Worm (Caenorhabditis elegans) whole organism, early embryonic: Measurements from ENCODE around the gene fbxa-181.

Source experiments
- B0310.2 ChIP-seq: sonication (generic microtip); optimal IDR thresholded peaks from 2 replicates; lab custom pipeline; 2016; ENCODE audit warnings: mild to moderate bottlenecking, missing genetic modification characterization, missing compliant biosample characterization
- F13C5.2 ChIP-seq: sonication (generic microtip); optimal IDR thresholded peaks from 2 replicates; lab custom pipeline; 2017; ENCODE audit warnings: mild to moderate bottlenecking, missing genetic modification characterization, inconsistent platforms, missing compliant biosample characterization
- ama-1 ChIP-seq: fragments of 150-350 bp; optimal IDR thresholded peaks from 2 replicates; lab custom pipeline; 2014
- ceh-36 ChIP-seq: sonication (generic microtip); optimal IDR thresholded peaks from 2 replicates; lab custom pipeline; 2016; ENCODE audit warnings: missing genetic modification characterization, inconsistent platforms, missing compliant biosample characterization
- ets-7 ChIP-seq: sonication (generic microtip); optimal IDR thresholded peaks from 2 replicates; lab custom pipeline; 2016; ENCODE audit warnings: missing genotype, missing genetic modification characterization, missing compliant biosample characterization
- flt-1 ChIP-seq: fragments of 200-800 bp; sonication (Bioruptor generic); IDR thresholded peaks from 2 replicates; pipeline ENCODE4 v1.3.6; 2022; ENCODE audit warnings: missing genetic modification characterization, missing compliant biosample characterization
- hmbx-1 ChIP-seq: sonication (generic microtip); optimal IDR thresholded peaks from 2 replicates; lab custom pipeline; 2016; ENCODE audit warnings: mild to moderate bottlenecking, missing genetic modification characterization, missing compliant biosample characterization
- hnd-1 ChIP-seq: sonication (generic microtip); optimal IDR thresholded peaks from 2 replicates; lab custom pipeline; 2016; ENCODE audit warnings: missing genetic modification characterization, missing compliant biosample characterization
- pes-1 ChIP-seq: fragments of 200-800 bp; sonication (Bioruptor generic); IDR thresholded peaks from 2 replicates; pipeline ENCODE4 v1.3.6; 2022; ENCODE audit warnings: missing genetic modification reagents, missing genetic modification characterization, missing compliant biosample characterization
- scrt-1 ChIP-seq: fragments of 200-800 bp; sonication (Bioruptor generic); IDR thresholded peaks from 2 replicates; pipeline ENCODE4 v1.3.6; 2022; ENCODE audit warnings: missing genetic modification characterization, missing compliant biosample characterization
- sea-1 ChIP-seq: fragments of 200-800 bp; sonication (Bioruptor generic); conservative IDR thresholded peaks from 2 replicates; pipeline ENCODE4 v1.3.6; 2022; ENCODE audit warnings: missing genetic modification characterization, missing compliant biosample characterization
- tbx-11 ChIP-seq: fragments of 200-800 bp; sonication (Bioruptor generic); IDR thresholded peaks from 2 replicates; pipeline ENCODE4 v1.3.6; 2022; ENCODE audit warnings: missing genetic modification characterization, missing compliant biosample characterization

- no peak for TF ChIP-seq flt-1
- TF ChIP-seq tbx-11 (GFP tag; lab: Robert Waterston, UW), result no peak
- no peak for TF ChIP-seq ceh-36
- TF ChIP-seq hnd-1 (tag; lab: Kevin White, UChicago), result no peak
- TF ChIP-seq ama-1 (lab: Kevin White, UChicago), result no peak
- TF ChIP-seq B0310.2, result no peak
- no peak for TF ChIP-seq scrt-1 (GFP tag; lab: Robert Waterston, UW)
- TF ChIP-seq hmbx-1 (tag; lab: Kevin White, UChicago), result no peak
- no peak for TF ChIP-seq ets-7 (tag; lab: Kevin White, UChicago)
- no peak for TF ChIP-seq sea-1 (GFP tag; lab: Robert Waterston, UW)
- no peak for TF ChIP-seq pes-1
- no peak for TF ChIP-seq F13C5.2
Measured at ce11 chrV:13768941-13769436, 43.3 kb downstream of the fbxa-181 start, which contains the start of gene nas-24.
